Fruit fly (Drosophila melanogaster): Measurements from ENCODE around the gene CG6479.

The CG6479 gene

DNA sequence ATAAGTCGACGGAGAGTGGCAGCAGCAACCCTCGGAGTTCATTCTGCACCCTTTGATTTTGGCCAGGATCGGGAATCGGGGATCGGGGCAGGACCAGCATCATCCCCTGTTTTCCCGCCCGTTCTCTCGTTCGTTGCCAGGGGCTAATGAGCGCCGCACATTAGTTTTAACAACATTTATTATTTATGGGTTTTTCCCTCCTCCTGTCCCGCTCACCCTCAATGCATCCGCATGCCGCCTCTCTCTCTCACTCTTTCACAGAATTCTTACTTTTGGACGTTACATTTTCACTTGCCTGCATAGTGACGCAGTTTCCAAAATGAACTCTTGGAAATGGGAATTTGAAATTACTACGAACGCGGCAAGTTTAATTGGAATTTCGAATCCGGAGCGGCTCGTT lies 27.9 kb upstream of the CG6479 start:
- TF ChIP-seq fru (GFP tag; optimal IDR thresholded peaks at IDR 0.05): no peak

DNA sequence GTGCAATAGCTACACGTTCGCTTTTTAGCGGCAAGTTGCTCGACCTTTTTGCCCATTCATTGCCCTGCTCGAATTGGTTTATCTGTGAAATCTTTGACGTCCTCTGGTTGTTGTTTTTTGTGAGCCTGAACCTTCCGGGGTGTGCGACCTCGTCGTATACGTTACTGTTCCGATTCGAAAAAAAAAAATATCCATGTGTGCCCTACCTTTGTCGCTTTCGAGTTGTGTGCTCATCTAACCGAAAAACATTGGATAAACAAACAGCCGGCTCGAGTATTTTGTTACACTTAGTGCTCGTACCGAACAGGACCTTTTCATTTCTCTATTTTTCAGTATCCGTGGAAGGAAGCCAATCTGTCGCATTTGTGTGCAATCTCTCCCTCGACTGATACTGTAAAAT lies 25.0 kb upstream of the CG6479 start:
- TF ChIP-seq psq (GFP tag; optimal IDR thresholded peaks at IDR 0.05): no peak
- no peak for TF ChIP-seq N (GFP tag; optimal IDR thresholded peaks at IDR 0.05)
- TF ChIP-seq jim (GFP tag; optimal IDR thresholded peaks at IDR 0.05): no peak

dm6 chr3L:17362940-17363339 lies 23.9 kb upstream of the CG6479 start:
- TF ChIP-seq Jra (GFP tag; optimal IDR thresholded peaks at IDR 0.05): no peak
- TF ChIP-seq N (GFP tag; optimal IDR thresholded peaks at IDR 0.05): no peak
- no peak for TF ChIP-seq Hnf4 (GFP tag; optimal IDR thresholded peaks at IDR 0.05)
- TF ChIP-seq tai (GFP tag; optimal IDR thresholded peaks at IDR 0.05): no peak
- no peak for TF ChIP-seq ey (GFP tag; optimal IDR thresholded peaks at IDR 0.05)
- TF ChIP-seq fru (GFP tag; optimal IDR thresholded peaks at IDR 0.05): no peak
- no peak for TF ChIP-seq Abd-B (GFP tag; optimal IDR thresholded peaks at IDR 0.05)
- TF ChIP-seq Vsx2 (GFP tag; optimal IDR thresholded peaks at IDR 0.05; ENCODE audit: partially characterized antibody): no peak
- no peak for TF ChIP-seq brk (GFP tag; optimal IDR thresholded peaks at IDR 0.05)
- no peak for TF ChIP-seq Hr78 (GFP tag; optimal IDR thresholded peaks at IDR 0.05)
- TF ChIP-seq CrebA (GFP tag; optimal IDR thresholded peaks at IDR 0.05; ENCODE audit: borderline replicate concordance): no peak

DNA sequence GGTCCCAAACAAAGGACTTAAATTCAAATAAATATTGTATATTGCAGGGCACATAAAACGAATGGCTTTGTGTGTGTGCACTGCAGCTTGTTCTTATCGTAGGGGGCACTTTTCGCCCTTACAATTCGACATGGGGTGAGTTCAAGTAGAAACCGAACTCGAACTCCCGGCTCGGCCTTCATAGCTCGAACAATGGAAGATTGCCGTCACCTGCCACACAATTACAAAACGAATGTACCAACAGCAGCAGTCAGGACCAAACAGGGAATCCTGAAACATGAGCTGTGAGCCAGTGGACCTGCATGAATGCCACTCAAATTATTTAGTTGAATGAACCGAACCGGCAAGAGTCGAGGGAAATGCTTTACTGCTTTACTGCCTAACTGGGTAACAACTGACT lies 22.9 kb upstream of the CG6479 start:
- no peak for TF ChIP-seq foxo (GFP tag; optimal IDR thresholded peaks at IDR 0.05)
- no peak for TF ChIP-seq sage (GFP tag; optimal IDR thresholded peaks at IDR 0.05)
- TF ChIP-seq OdsH (GFP tag; optimal IDR thresholded peaks at IDR 0.05): no peak
- no peak for TF ChIP-seq woc (GFP tag; optimal IDR thresholded peaks at IDR 0.05)
- TF ChIP-seq fru (GFP tag; optimal IDR thresholded peaks at IDR 0.05): no peak
- no peak for TF ChIP-seq Myc (optimal IDR thresholded peaks at IDR 0.05)
- TF ChIP-seq Dif (GFP tag; optimal IDR thresholded peaks at IDR 0.05; ENCODE audit: partially characterized antibody): no peak
- TF ChIP-seq Sp1 (GFP tag; optimal IDR thresholded peaks at IDR 0.05): no peak
- no peak for TF ChIP-seq dl (GFP tag; optimal IDR thresholded peaks at IDR 0.05; ENCODE audit: insufficient read depth in 1 of 2, partially characterized antibody in 2 of 2)
- TF ChIP-seq Hr78 (GFP tag; optimal IDR thresholded peaks at IDR 0.05): no peak
- no peak for TF ChIP-seq HLH106 (tag; optimal IDR thresholded peaks at IDR 0.05)
- no peak for TF ChIP-seq Vsx2 (GFP tag; optimal IDR thresholded peaks at IDR 0.05; ENCODE audit: partially characterized antibody)
- TF ChIP-seq Hr83 (GFP tag; optimal IDR thresholded peaks at IDR 0.05; ENCODE audit: poor library complexity, severe bottlenecking): no peak

DNA sequence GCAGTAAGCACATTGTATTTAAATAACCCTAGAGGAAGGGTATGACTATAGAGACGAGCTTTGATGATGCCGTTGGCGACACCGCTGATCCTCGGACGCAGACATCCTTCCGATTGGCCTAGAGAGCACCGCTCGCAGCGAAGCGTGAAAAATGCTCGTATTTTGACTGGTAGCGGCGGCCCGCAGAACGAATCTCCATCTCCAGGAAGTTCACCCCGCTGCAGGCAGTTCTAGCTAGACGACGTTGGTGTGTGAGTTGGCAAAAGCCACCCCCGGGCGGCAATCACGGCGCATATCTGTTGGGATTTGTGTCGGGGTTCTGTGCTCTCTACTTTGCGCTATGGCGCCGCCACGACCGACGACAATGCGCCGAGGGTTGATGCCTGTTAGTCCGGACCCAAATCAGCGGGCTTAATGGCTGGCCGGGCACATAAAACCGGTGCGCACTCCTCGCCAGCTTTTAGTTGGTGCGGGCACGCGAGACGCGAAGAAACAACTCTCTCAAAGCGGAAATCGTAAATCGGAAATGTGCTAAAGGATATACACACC lies 20.2 kb upstream of the CG6479 start, which contains the start of gene tap:
Gene tap (plus strand): TSS at position 458 of the 549 bp plus-strand sequence.
- TF ChIP-seq pan (optimal IDR thresholded peaks at IDR 0.05) (no peak), fru (GFP tag; optimal IDR thresholded peaks at IDR 0.05) (no peak), Jra (GFP tag; optimal IDR thresholded peaks at IDR 0.05) (no peak), Rel (GFP tag; optimal IDR thresholded peaks at IDR 0.05) (no peak), Rel (tag; optimal IDR thresholded peaks at IDR 0.05) (no peak), Sp1 (GFP tag; optimal IDR thresholded peaks at IDR 0.05) (no peak), sv (GFP tag; optimal IDR thresholded peaks at IDR 0.05) (no peak), GATAd (GFP tag; optimal IDR thresholded peaks at IDR 0.05) (no peak), dmrt93B (GFP tag; optimal IDR thresholded peaks at IDR 0.05) (no peak), h (GFP tag; optimal IDR thresholded peaks at IDR 0.05) (no peak), N (GFP tag; optimal IDR thresholded peaks at IDR 0.05) (no peak), HLH106 (tag; optimal IDR thresholded peaks at IDR 0.05) (no peak), woc (GFP tag; optimal IDR thresholded peaks at IDR 0.05) (no peak), Dif (GFP tag; optimal IDR thresholded peaks at IDR 0.05; ENCODE audit: partially characterized antibody) (no peak), Hr78 (GFP tag; optimal IDR thresholded peaks at IDR 0.05) (no peak), Myc (optimal IDR thresholded peaks at IDR 0.05) (no peak), rgr (GFP tag; optimal IDR thresholded peaks at IDR 0.05) (no peak), tai (GFP tag; optimal IDR thresholded peaks at IDR 0.05) (no peak), usp (GFP tag; optimal IDR thresholded peaks at IDR 0.05) (no peak), CG9705 (GFP tag; optimal IDR thresholded peaks at IDR 0.05) (no peak)

Measured in whole organism, wandering third instar larva.